Worm (Caenorhabditis elegans) whole organism, L4 larva: ENCODE results near the gene D1014.13.
A peak's percentile ranks its signal among the peaks of the same experiment; 100 is the strongest.

Source experiments
- F26F4.8 ChIP-seq: fragments of 200-800 bp; sonication (Bioruptor generic); conservative IDR thresholded peaks from 2 replicates; pipeline ENCODE4 v1.3.6; 2022; ENCODE audit warnings: missing genetic modification characterization, missing compliant biosample characterization
- F49E8.2 ChIP-seq: sonication (generic microtip); optimal IDR thresholded peaks from 2 replicates; lab custom pipeline; 2016; ENCODE audit warnings: missing compliant biosample characterization, mild to moderate bottlenecking, missing genetic modification characterization, borderline replicate concordance
- T20F7.1 ChIP-seq: fragments of 200-800 bp; sonication (Bioruptor generic); optimal IDR thresholded peaks from 2 replicates; lab custom pipeline; 2018; ENCODE audit warnings: mild to moderate bottlenecking, missing genetic modification characterization, missing compliant biosample characterization
- Y105C5A.15 ChIP-seq: fragments of 200-800 bp; sonication (Bioruptor generic); IDR thresholded peaks from 2 replicates; pipeline ENCODE4 v1.3.6; 2022; ENCODE audit warnings: missing genetic modification characterization, missing compliant biosample characterization
- Y48G9A.11 ChIP-seq: fragments of 200-800 bp; sonication (Bioruptor generic); IDR thresholded peaks from 2 replicates; pipeline ENCODE4 v1.3.6; 2022; ENCODE audit warnings: missing genetic modification reagents, missing genetic modification characterization, missing compliant biosample characterization
- Y75B8A.6 ChIP-seq: fragments of 200-800 bp; sonication (Bioruptor generic); IDR thresholded peaks from 2 replicates; pipeline ENCODE4 v1.3.6; 2022; ENCODE audit warnings: missing genetic modification reagents, missing genetic modification characterization, missing compliant biosample characterization
- ZK337.2 ChIP-seq: fragments of 200-800 bp; sonication (Bioruptor generic); IDR thresholded peaks from 2 replicates; pipeline ENCODE4 v1.3.6; 2022; ENCODE audit warnings: missing genetic modification reagents, missing genetic modification characterization, missing compliant biosample characterization
- aha-1 ChIP-seq: fragments of 150-350 bp; peaks from one replicate; lab custom pipeline; 2014; ENCODE audit warnings: missing biosample characterization, missing genetic modification characterization
- attf-4 ChIP-seq: sonication (generic microtip); optimal IDR thresholded peaks from 3 replicates; lab custom pipeline; 2017; ENCODE audit warnings: missing biosample characterization, missing genetic modification characterization
- ceh-28 ChIP-seq: fragments of 150-350 bp; optimal IDR thresholded peaks from 2 replicates; lab custom pipeline; 2014; ENCODE audit warnings: missing biosample characterization, missing genetic modification reagents, missing genetic modification characterization
- ceh-32 ChIP-seq: sonication (generic microtip); optimal IDR thresholded peaks from 2 replicates; lab custom pipeline; 2016; ENCODE audit warnings: mild to moderate bottlenecking, missing genetic modification characterization, missing compliant biosample characterization; ENCODE audit not compliant: poor library complexity
- ces-1 ChIP-seq: fragments of 150-350 bp; sonication (generic microtip); optimal IDR thresholded peaks from 4 replicates; lab custom pipeline; 2014; ENCODE audit warnings: missing biosample characterization, missing genetic modification reagents, missing genetic modification characterization
- dmd-9 ChIP-seq: fragments of 200-800 bp; sonication (Bioruptor generic); IDR thresholded peaks from 2 replicates; pipeline ENCODE4 v1.3.6; 2022; ENCODE audit warnings: missing genetic modification reagents, missing genetic modification characterization, missing compliant biosample characterization
- dve-1 ChIP-seq: sonication (generic microtip); optimal IDR thresholded peaks from 2 replicates; lab custom pipeline; 2017; ENCODE audit warnings: antibody characterized with exemption, mild to moderate bottlenecking, missing genetic modification characterization, missing compliant biosample characterization; ENCODE audit not compliant: insufficient read depth
- egl-43 ChIP-seq: fragments of 200-800 bp; sonication (Bioruptor generic); IDR thresholded peaks from 2 replicates; pipeline ENCODE4 v1.3.6; 2022; ENCODE audit warnings: missing genetic modification reagents, missing genetic modification characterization, missing compliant biosample characterization
- fos-1 ChIP-seq: fragments of 150-350 bp; optimal IDR thresholded peaks from 2 replicates; lab custom pipeline; 2014; ENCODE audit warnings: missing biosample characterization, missing genetic modification characterization
- gei-8 ChIP-seq: fragments of 200-800 bp; sonication (Bioruptor generic); optimal IDR thresholded peaks from 2 replicates; lab custom pipeline; 2018; ENCODE audit warnings: mild to moderate bottlenecking, missing genetic modification characterization, missing compliant biosample characterization
- hif-1 ChIP-seq, 2 experiments: sonication (generic microtip); optimal IDR thresholded peaks; 2 replicates each; lab custom pipeline; 2016 to 2017; ENCODE audit warnings: missing compliant biosample characterization in 2 of 2, missing genetic modification characterization in 2 of 2, missing genetic modification reagents in 2 of 2, missing genotype in 2 of 2, mild to moderate bottlenecking in 1 of 2
- hmg-1.1 ChIP-seq: fragments of 200-800 bp; sonication (Bioruptor generic); IDR thresholded peaks from 2 replicates; pipeline ENCODE4 v1.3.6; 2022; ENCODE audit warnings: missing genetic modification reagents, missing genetic modification characterization, missing compliant biosample characterization
- jun-1 ChIP-seq: fragments of 150-350 bp; optimal IDR thresholded peaks from 2 replicates; lab custom pipeline; 2014; ENCODE audit warnings: missing biosample characterization, missing genetic modification reagents, missing genetic modification characterization
- lim-7 ChIP-seq: fragments of 200-800 bp; sonication (Bioruptor generic); IDR thresholded peaks from 2 replicates; pipeline ENCODE4 v1.3.6; 2022; ENCODE audit warnings: missing genetic modification characterization, missing compliant biosample characterization
- lin-1 ChIP-seq: fragments of 200-800 bp; sonication (Bioruptor generic); IDR thresholded peaks from 2 replicates; pipeline ENCODE4 v1.3.6; 2022; ENCODE audit warnings: missing genetic modification reagents, missing genetic modification characterization, missing compliant biosample characterization
- lin-13 ChIP-seq: fragments of 150-350 bp; optimal IDR thresholded peaks from 2 replicates; lab custom pipeline; 2014; ENCODE audit warnings: missing biosample characterization, missing genetic modification reagents, missing genetic modification characterization
- lin-15B ChIP-seq: fragments of 150-350 bp; sonication (generic microtip); optimal IDR thresholded peaks from 3 replicates; lab custom pipeline; 2014; ENCODE audit warnings: missing biosample characterization, missing genetic modification characterization
- lin-38 ChIP-seq: fragments of 200-800 bp; sonication (Bioruptor generic); IDR thresholded peaks from 2 replicates; pipeline ENCODE4 v1.3.6; 2022; ENCODE audit warnings: missing genetic modification reagents, missing genetic modification characterization, missing compliant biosample characterization
- madf-5 ChIP-seq, 2 experiments: fragments of 200-800 bp; sonication (Bioruptor generic); IDR thresholded peaks; 2 replicates each; pipeline ENCODE4 v1.3.6; 2022; ENCODE audit warnings: missing compliant biosample characterization in 2 of 2, missing genetic modification characterization in 2 of 2
- mdl-1 ChIP-seq, 2 experiments: fragments of 150-350 bp in 1 of 2; sonication (generic microtip) in 1 of 2; optimal IDR thresholded peaks; 2 replicates each; lab custom pipeline; 2014 to 2017; ENCODE audit warnings: missing biosample characterization in 2 of 2, missing genetic modification characterization in 2 of 2
- mdt-29 ChIP-seq: fragments of 200-800 bp; sonication (Bioruptor generic); IDR thresholded peaks from 2 replicates; pipeline ENCODE4 v1.3.6; 2022; ENCODE audit warnings: missing genetic modification reagents, missing genetic modification characterization, missing compliant biosample characterization
- mes-2 ChIP-seq: sonication (generic microtip); optimal IDR thresholded peaks from 2 replicates; lab custom pipeline; 2016; ENCODE audit warnings: missing genotype, mild to moderate bottlenecking, missing genetic modification characterization, missing compliant biosample characterization; ENCODE audit not compliant: poor library complexity, severe bottlenecking
- nhr-102 ChIP-seq: sonication (generic microtip); optimal IDR thresholded peaks from 2 replicates; lab custom pipeline; 2016; ENCODE audit warnings: mild to moderate bottlenecking, missing genetic modification characterization, moderate library complexity, missing compliant biosample characterization
- nhr-28 ChIP-seq: fragments of 150-350 bp; optimal IDR thresholded peaks from 2 replicates; lab custom pipeline; 2014; ENCODE audit warnings: missing biosample characterization, missing genetic modification characterization
- nhr-42 ChIP-seq: fragments of 200-800 bp; sonication (Bioruptor generic); IDR thresholded peaks from 2 replicates; pipeline ENCODE4 v1.3.6; 2022; ENCODE audit warnings: missing genetic modification characterization, missing compliant biosample characterization
- nhr-6 ChIP-seq: fragments of 150-350 bp; optimal IDR thresholded peaks from 2 replicates; lab custom pipeline; 2014; ENCODE audit warnings: missing biosample characterization, missing genetic modification characterization
- nhr-77 ChIP-seq: fragments of 150-350 bp; optimal IDR thresholded peaks from 2 replicates; lab custom pipeline; 2014; ENCODE audit warnings: missing biosample characterization, missing genetic modification characterization
- pha-4 ChIP-seq, 2 experiments: fragments of 150-350 bp in 1 of 2; fragments of 200-800 bp in 1 of 2; sonication (Bioruptor generic) in 1 of 2; IDR thresholded peaks in 1 of 2; optimal IDR thresholded peaks in 1 of 2; 2 replicates each; pipeline versions ENCODE4 v1.3.6 to Lab custom; 2014 to 2022; ENCODE audit warnings: missing genetic modification characterization in 2 of 2, missing genetic modification reagents in 2 of 2, missing biosample characterization in 1 of 2, missing compliant biosample characterization in 1 of 2
- php-3 ChIP-seq: fragments of 200-800 bp; sonication (Bioruptor generic); IDR thresholded peaks from 2 replicates; pipeline ENCODE4 v1.3.6; 2022; ENCODE audit warnings: missing genetic modification reagents, missing genetic modification characterization, missing compliant biosample characterization
- saeg-2 ChIP-seq: fragments of 200-800 bp; sonication (Bioruptor generic); IDR thresholded peaks from 2 replicates; pipeline ENCODE4 v1.3.6; 2022; ENCODE audit warnings: missing genetic modification reagents, missing genetic modification characterization, missing compliant biosample characterization
- sdz-12 ChIP-seq: fragments of 200-800 bp; sonication (Bioruptor generic); optimal IDR thresholded peaks from 2 replicates; lab custom pipeline; 2018; ENCODE audit warnings: mild to moderate bottlenecking, missing genetic modification characterization, missing compliant biosample characterization
- set-16 ChIP-seq: fragments of 200-800 bp; sonication (Bioruptor generic); IDR thresholded peaks from 2 replicates; pipeline ENCODE4 v1.3.6; 2022; ENCODE audit warnings: missing genetic modification reagents, missing genetic modification characterization, missing compliant biosample characterization
- snpc-1.2 ChIP-seq: fragments of 200-800 bp; sonication (Bioruptor generic); IDR thresholded peaks from 2 replicates; pipeline ENCODE4 v1.3.6; 2022; ENCODE audit warnings: missing genetic modification reagents, missing genetic modification characterization, missing compliant biosample characterization
- spr-3 ChIP-seq: fragments of 200-800 bp; sonication (Bioruptor generic); optimal IDR thresholded peaks from 2 replicates; lab custom pipeline; 2018; ENCODE audit warnings: mild to moderate bottlenecking, missing genetic modification characterization, missing compliant biosample characterization
- zfp-3 ChIP-seq: fragments of 200-800 bp; sonication (Bioruptor generic); conservative IDR thresholded peaks from 2 replicates; pipeline ENCODE4 v1.3.6; 2022; ENCODE audit warnings: missing genetic modification reagents, missing genetic modification characterization, missing compliant biosample characterization

The D1014.13 gene

DNA sequence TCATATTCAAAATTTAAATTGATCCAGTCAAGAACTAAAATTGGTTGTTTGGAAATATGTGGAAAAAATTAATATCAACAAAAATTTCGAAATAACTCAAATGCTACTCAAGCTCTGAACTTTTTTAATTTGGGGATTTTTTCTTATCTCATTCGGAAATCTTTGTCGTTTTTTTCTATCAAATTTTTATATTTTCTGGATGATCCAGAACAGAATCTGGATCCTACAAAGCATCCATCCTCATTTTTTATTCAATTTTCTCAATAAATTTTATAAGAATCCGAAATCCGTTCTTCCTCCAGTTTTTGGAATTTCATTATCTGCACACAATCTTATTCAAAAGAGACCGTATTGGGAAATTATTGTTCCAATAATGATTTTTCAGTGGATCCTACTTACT, 24.6 kb upstream of the D1014.13 start, which contains the start of gene D1014.6:
TSS of gene D1014.6 (plus strand) at position 301 of the 400 bp plus-strand sequence.
- TF ChIP-seq ces-1 (GFP tag; lab: Kevin White, UChicago) = no peak

DNA sequence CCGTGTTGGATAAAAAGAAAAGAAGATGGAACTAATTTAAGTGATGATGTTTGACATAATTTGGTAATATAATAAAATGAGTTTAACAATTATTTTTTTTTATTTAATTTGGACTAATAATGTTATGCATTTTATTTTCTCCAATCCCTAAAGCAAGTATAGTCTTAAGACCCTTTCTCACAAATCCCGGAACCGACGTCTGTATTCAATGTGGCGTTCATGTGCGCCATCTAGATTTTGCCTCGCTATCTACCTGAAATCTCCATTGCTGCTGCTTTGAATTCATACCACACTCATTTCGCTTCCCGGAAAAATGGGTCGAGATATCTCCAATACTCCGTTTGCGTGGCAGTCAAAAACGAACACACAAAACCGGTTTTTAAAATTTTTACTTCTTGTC, 22.0 kb upstream of the D1014.13 start, which contains the start of gene D1014.5:
TSS of gene D1014.5 (plus strand) at position 301 of the 400 bp plus-strand sequence.
- no peak for TF ChIP-seq hif-1 (tag; optimal IDR thresholded peaks at IDR 0.05; lab: Kevin White, UChicago)
- TF ChIP-seq aha-1 = peak; percentile 10

DNA sequence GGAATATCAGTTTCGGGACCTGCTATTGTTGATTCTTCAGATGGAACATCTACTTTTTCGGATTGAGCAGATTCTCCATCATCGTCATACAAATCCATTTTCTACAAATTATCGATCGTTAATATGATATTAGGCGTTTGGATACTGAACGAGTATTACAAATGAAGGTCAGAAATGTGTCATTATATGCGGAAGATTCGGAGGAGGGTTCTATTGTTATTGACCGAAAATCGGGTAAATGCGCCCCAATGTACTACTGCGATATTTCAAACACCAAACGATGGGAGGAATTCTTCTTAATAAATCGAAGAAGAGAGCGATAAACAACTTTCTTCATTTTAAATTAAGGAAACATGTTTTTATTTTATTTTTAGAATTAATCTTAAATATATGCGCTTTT, 16.2 kb upstream of the D1014.13 start, which contains the start of gene spr-1:
TSS of gene spr-1 (minus strand) at position 101 of the 400 bp plus-strand sequence.
- TF ChIP-seq fos-1 (no peak), dmd-9 (no peak), hif-1 (tag; optimal IDR thresholded peaks at IDR 0.05; lab: Kevin White, UChicago) (no peak), nhr-42 (no peak), zfp-3 (no peak), mdt-29 (no peak), egl-43 (GFP tag; lab: Robert Waterston, UW) (no peak), mdl-1 (tag; optimal IDR thresholded peaks at IDR 0.05; lab: Kevin White, UChicago) (no peak), attf-4 (tag; lab: Kevin White, UChicago) (no peak), mes-2 (no peak), jun-1 (tag; lab: Kevin White, UChicago) (no peak), Y75B8A.6 (GFP tag; lab: Robert Waterston, UW) (no peak), lin-13 (GFP tag; lab: Kevin White, UChicago) (no peak)

DNA sequence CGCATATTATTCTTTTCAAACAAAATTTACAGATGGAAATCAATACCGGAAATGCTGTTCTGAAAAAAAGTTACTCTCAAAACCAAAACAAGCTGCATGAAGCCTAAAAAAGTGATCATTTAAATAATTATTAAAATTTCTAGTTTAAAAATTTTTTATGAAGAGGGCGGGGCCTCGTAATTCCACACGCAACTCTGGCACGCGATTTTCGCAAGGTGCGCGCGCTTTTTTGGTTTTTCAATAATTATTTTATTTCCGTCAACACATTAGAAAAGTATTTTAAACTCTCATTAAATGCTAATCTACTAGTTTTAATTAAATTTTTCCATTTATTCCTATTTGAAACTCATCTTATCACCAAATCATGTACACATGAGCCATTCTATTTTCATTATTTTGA, 15.7 kb upstream of the D1014.13 start:
- TF ChIP-seq lin-15B (no peak), Y105C5A.15 (no peak)

DNA sequence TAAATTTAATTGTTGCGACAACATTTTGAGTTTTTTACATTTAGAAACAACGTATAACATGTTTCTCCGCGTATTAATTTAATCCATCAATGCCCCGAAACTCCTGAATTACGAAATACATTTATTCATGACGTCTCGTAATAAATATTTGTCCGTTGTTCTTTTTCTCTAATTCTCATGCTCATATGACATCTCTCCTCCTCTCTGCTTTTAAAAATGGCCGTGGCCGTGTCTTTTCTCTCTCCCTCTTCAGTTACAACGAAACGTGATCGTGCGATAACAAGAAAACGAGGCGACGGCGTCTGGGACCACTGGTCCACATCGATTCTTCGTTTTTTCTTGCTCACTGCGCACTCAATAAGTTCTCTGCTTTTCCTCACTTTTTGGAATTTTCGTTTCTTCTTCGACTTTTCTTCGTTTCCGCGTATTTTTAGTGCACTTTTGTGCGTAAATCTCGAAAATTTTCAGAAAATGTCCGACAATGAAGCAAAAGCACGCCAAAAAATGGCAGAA, 15.2 kb upstream of the D1014.13 start, which contains the start of gene snap-1:
TSS of gene snap-1 (plus strand) at position 463 of the 513 bp plus-strand sequence.
- TF ChIP-seq F26F4.8 (GFP tag; lab: Robert Waterston, UW) = no peak
- TF ChIP-seq nhr-102 (tag; lab: Kevin White, UChicago) = no peak
- TF ChIP-seq T20F7.1 (GFP tag; lab: Kevin White, UChicago) = peak; percentile 42
- TF ChIP-seq F49E8.2 (tag; lab: Kevin White, UChicago) = no peak
- TF ChIP-seq snpc-1.2 = no peak
- TF ChIP-seq hmg-1.1 (GFP tag; lab: Robert Waterston, UW) = peak; percentile 57
- no peak for TF ChIP-seq set-16
- no peak for TF ChIP-seq ceh-28 (tag; lab: Kevin White, UChicago)
- no peak for TF ChIP-seq php-3 (GFP tag; lab: Robert Waterston, UW)
- no peak for TF ChIP-seq madf-5 (GFP tag; IDR thresholded peaks at IDR 0.05; lab: Robert Waterston, UW)
- no peak for TF ChIP-seq lim-7 (GFP tag; lab: Robert Waterston, UW)
- TF ChIP-seq ZK337.2 (GFP tag; lab: Robert Waterston, UW) = no peak
- TF ChIP-seq nhr-6 = no peak
- TF ChIP-seq Y48G9A.11 = no peak
- no peak for TF ChIP-seq lin-1
- TF ChIP-seq ceh-32 (tag; lab: Kevin White, UChicago) = no peak
- no peak for TF ChIP-seq pha-4 (GFP tag; IDR thresholded peaks at IDR 0.05; lab: Robert Waterston, UW)
- TF ChIP-seq pha-4 (tag; optimal IDR thresholded peaks at IDR 0.05; lab: Kevin White, UChicago) = no peak
- TF ChIP-seq dmd-9 = no peak
- no peak for TF ChIP-seq Y75B8A.6 (GFP tag; lab: Robert Waterston, UW)
- no peak for TF ChIP-seq spr-3 (GFP tag; lab: Kevin White, UChicago)
- no peak for TF ChIP-seq nhr-77 (tag; lab: Kevin White, UChicago)
- TF ChIP-seq aha-1 = peak; percentile 88
- no peak for TF ChIP-seq egl-43 (GFP tag; lab: Robert Waterston, UW)
- no peak for TF ChIP-seq lin-38 (GFP tag; lab: Robert Waterston, UW)
- TF ChIP-seq sdz-12 = no peak
- TF ChIP-seq saeg-2 (GFP tag; lab: Robert Waterston, UW) = no peak
- TF ChIP-seq dve-1 (tag; lab: Kevin White, UChicago) = peak; percentile 26
- TF ChIP-seq gei-8 (GFP tag; lab: Kevin White, UChicago) = no peak
- TF ChIP-seq nhr-28 = no peak
